Worm (Caenorhabditis elegans): Measurements from ENCODE around the gene pole-2.

DNA sequence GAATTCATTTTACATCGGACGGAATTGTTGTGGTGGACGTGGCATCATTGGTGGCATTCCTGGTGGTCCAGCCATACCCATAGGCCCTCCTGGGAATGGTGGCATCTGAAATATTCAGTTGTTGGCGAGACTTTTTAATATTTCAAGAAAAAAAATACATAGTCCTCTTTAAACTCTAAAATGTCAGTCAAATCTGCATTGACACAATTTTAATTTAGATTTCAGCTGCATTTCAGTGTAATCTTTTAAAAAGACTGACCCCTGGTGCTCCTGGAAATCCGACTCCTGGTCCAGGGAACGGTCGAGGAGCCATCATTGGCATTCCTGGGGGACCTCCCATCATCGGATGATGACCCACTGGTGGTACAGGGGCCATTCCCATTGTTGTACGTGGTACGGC lies 556 bp upstream of the pole-2 start:
- no peak for TF ChIP-seq klf-2 (GFP tag; conservative IDR thresholded peaks at IDR 0.05)
- no peak for TF ChIP-seq flt-1 (GFP tag; IDR thresholded peaks at IDR 0.05)
- TF ChIP-seq ref-1 (GFP tag; conservative IDR thresholded peaks at IDR 0.05), result no peak
- no peak for TF ChIP-seq T22C8.4 (GFP tag; IDR thresholded peaks at IDR 0.05)
- no peak for TF ChIP-seq ztf-23 (GFP tag; IDR thresholded peaks at IDR 0.05)
